Fruit fly (Drosophila melanogaster): ENCODE results near the gene p130CAS.

dm6 chr3L:205723-206284 is 53.1 kb downstream of the p130CAS start, which contains the start of the genes Gk1 and CG13876:
- TF ChIP-seq Myc (optimal IDR thresholded peaks at IDR 0.05) = no peak
- TF ChIP-seq h (optimal IDR thresholded peaks at IDR 0.05) = no peak
- no peak for TF ChIP-seq ttk (optimal IDR thresholded peaks at IDR 0.05)
- TF ChIP-seq Sin3A (optimal IDR thresholded peaks at IDR 0.05) = no peak
- TF ChIP-seq psq (optimal IDR thresholded peaks at IDR 0.05) = no peak
- no peak for TF ChIP-seq insv (optimal IDR thresholded peaks at IDR 0.05)
